Worm (Caenorhabditis elegans) whole organism, late embryonic: ENCODE data around the gene cyp-34A1.

Experiments used
- K02D7.2 ChIP-seq: sonication (generic microtip); optimal IDR thresholded peaks from 2 replicates; lab custom pipeline; 2017; ENCODE audit warnings: mild to moderate bottlenecking, missing genetic modification characterization, missing compliant biosample characterization
- K09A11.1 ChIP-seq: sonication (generic microtip); optimal IDR thresholded peaks from 2 replicates; lab custom pipeline; 2017; ENCODE audit warnings: antibody characterized with exemption, mild to moderate bottlenecking, missing genetic modification characterization, missing compliant biosample characterization; ENCODE audit not compliant: insufficient read depth
- ama-1 ChIP-seq: fragments of 150-350 bp; optimal IDR thresholded peaks from 2 replicates; lab custom pipeline; 2014
- ceh-18 ChIP-seq: sonication (generic microtip); optimal IDR thresholded peaks from 2 replicates; lab custom pipeline; 2016; ENCODE audit warnings: missing genetic modification characterization, missing compliant biosample characterization
- ceh-2 ChIP-seq: sonication (generic microtip); optimal IDR thresholded peaks from 2 replicates; lab custom pipeline; 2016; ENCODE audit warnings: missing genotype, missing genetic modification characterization, missing compliant biosample characterization
- dve-1 ChIP-seq: sonication (generic microtip); optimal IDR thresholded peaks from 2 replicates; lab custom pipeline; 2017; ENCODE audit warnings: antibody characterized with exemption, mild to moderate bottlenecking, missing genetic modification characterization, missing compliant biosample characterization
- fkh-10 ChIP-seq: fragments of 150-350 bp; optimal IDR thresholded peaks from 2 replicates; lab custom pipeline; 2014; ENCODE audit warnings: missing biosample characterization, missing genetic modification reagents, missing genetic modification characterization
- hlh-6 ChIP-seq: sonication (generic microtip); optimal IDR thresholded peaks from 2 replicates; lab custom pipeline; 2016; ENCODE audit warnings: missing genotype, missing genetic modification characterization, missing compliant biosample characterization
- nhr-11 ChIP-seq: fragments of 150-350 bp; optimal IDR thresholded peaks from 2 replicates; lab custom pipeline; 2014; ENCODE audit warnings: missing biosample characterization, missing genetic modification characterization
- pat-9 ChIP-seq: fragments of 200-800 bp; sonication (Bioruptor generic); optimal IDR thresholded peaks from 2 replicates; lab custom pipeline; 2018; ENCODE audit warnings: mild to moderate bottlenecking, missing genetic modification characterization, moderate library complexity, missing compliant biosample characterization
- pha-4 ChIP-seq: fragments of 150-350 bp; optimal IDR thresholded peaks from 2 replicates; lab custom pipeline; 2018; ENCODE audit warnings: missing biosample characterization, missing genetic modification reagents, missing genetic modification characterization
- sox-2 ChIP-seq: fragments of 200-800 bp; sonication (Bioruptor generic); IDR thresholded peaks from 2 replicates; pipeline ENCODE4 v1.3.6; 2022; ENCODE audit warnings: missing genetic modification reagents, missing genetic modification characterization, missing compliant biosample characterization
- zip-5 ChIP-seq: sonication (generic microtip); optimal IDR thresholded peaks from 2 replicates; lab custom pipeline; 2016; ENCODE audit warnings: missing genetic modification characterization, missing compliant biosample characterization

- no peak for TF ChIP-seq ama-1 (lab: Kevin White, UChicago)
- TF ChIP-seq dve-1 (tag; lab: Kevin White, UChicago) = no peak
- no peak for TF ChIP-seq zip-5 (tag; lab: Kevin White, UChicago)
- no peak for TF ChIP-seq sox-2 (GFP tag; lab: Robert Waterston, UW)
- no peak for TF ChIP-seq ceh-18 (tag; lab: Kevin White, UChicago)
- TF ChIP-seq pha-4 = no peak
- TF ChIP-seq ceh-2 = no peak
- TF ChIP-seq fkh-10 (GFP tag; lab: Kevin White, UChicago) = no peak
- TF ChIP-seq K02D7.2 (tag; lab: Kevin White, UChicago) = no peak
- no peak for TF ChIP-seq nhr-11 (tag; lab: Kevin White, UChicago)
- TF ChIP-seq pat-9 (tag; lab: Kevin White, UChicago) = no peak
- TF ChIP-seq K09A11.1 (tag; lab: Kevin White, UChicago) = no peak
- TF ChIP-seq hlh-6 (tag; lab: Kevin White, UChicago) = no peak
Measured at ce11 chrV:15240215-15240614, 47.5 kb downstream of the cyp-34A1 start, which contains the start of gene srw-11.
